Worm (Caenorhabditis elegans) whole organism, late embryonic: ENCODE results near the gene R10E8.8.

Experiments
- C08G9.2 ChIP-seq: sonication (generic microtip); optimal IDR thresholded peaks from 2 replicates; lab custom pipeline; 2016; ENCODE audit warnings: mild to moderate bottlenecking, missing genetic modification characterization, moderate library complexity, missing compliant biosample characterization
- K02D7.2 ChIP-seq: sonication (generic microtip); optimal IDR thresholded peaks from 2 replicates; lab custom pipeline; 2017; ENCODE audit warnings: mild to moderate bottlenecking, missing genetic modification characterization, missing compliant biosample characterization
- K09A11.1 ChIP-seq: sonication (generic microtip); optimal IDR thresholded peaks from 2 replicates; lab custom pipeline; 2017; ENCODE audit warnings: antibody characterized with exemption, mild to moderate bottlenecking, missing genetic modification characterization, missing compliant biosample characterization; ENCODE audit not compliant: insufficient read depth
- T23F11.4 ChIP-seq: fragments of 200-800 bp; sonication (Bioruptor generic); optimal IDR thresholded peaks from 2 replicates; lab custom pipeline; 2018; ENCODE audit warnings: mild to moderate bottlenecking, missing genetic modification characterization, missing compliant biosample characterization
- Y22D7AL.16 ChIP-seq: sonication (generic microtip); optimal IDR thresholded peaks from 2 replicates; lab custom pipeline; 2016; ENCODE audit warnings: missing genetic modification characterization, missing compliant biosample characterization
- ceh-14 ChIP-seq: sonication (generic microtip); optimal IDR thresholded peaks from 2 replicates; lab custom pipeline; 2016; ENCODE audit warnings: missing genotype, missing genetic modification characterization, missing compliant biosample characterization
- ceh-19 ChIP-seq: fragments of 200-800 bp; sonication (Bioruptor generic); optimal IDR thresholded peaks from 2 replicates; lab custom pipeline; 2018; ENCODE audit warnings: mild to moderate bottlenecking, missing genetic modification characterization, missing compliant biosample characterization
- ceh-2 ChIP-seq: sonication (generic microtip); optimal IDR thresholded peaks from 2 replicates; lab custom pipeline; 2016; ENCODE audit warnings: missing genotype, missing genetic modification characterization, missing compliant biosample characterization
- ceh-22 ChIP-seq: sonication (generic microtip); optimal IDR thresholded peaks from 2 replicates; lab custom pipeline; 2017; ENCODE audit warnings: missing biosample characterization, missing genetic modification characterization
- ceh-31 ChIP-seq: sonication (generic microtip); optimal IDR thresholded peaks from 2 replicates; lab custom pipeline; 2016; ENCODE audit warnings: missing genetic modification characterization, missing compliant biosample characterization
- ceh-48 ChIP-seq: sonication (generic microtip); optimal IDR thresholded peaks from 2 replicates; lab custom pipeline; 2016; ENCODE audit warnings: missing genetic modification characterization, inconsistent platforms, missing compliant biosample characterization
- ceh-6 ChIP-seq: fragments of 200-800 bp; sonication (Bioruptor generic); optimal IDR thresholded peaks from 2 replicates; lab custom pipeline; 2018; ENCODE audit warnings: mild to moderate bottlenecking, missing genetic modification characterization, missing compliant biosample characterization
- ceh-9 ChIP-seq: sonication (generic microtip); optimal IDR thresholded peaks from 2 replicates; lab custom pipeline; 2016; ENCODE audit warnings: mild to moderate bottlenecking, missing genetic modification characterization, inconsistent platforms, missing compliant biosample characterization
- dve-1 ChIP-seq: sonication (generic microtip); optimal IDR thresholded peaks from 2 replicates; lab custom pipeline; 2017; ENCODE audit warnings: antibody characterized with exemption, mild to moderate bottlenecking, missing genetic modification characterization, missing compliant biosample characterization
- elt-2 ChIP-seq: sonication (generic microtip); optimal IDR thresholded peaks from 2 replicates; lab custom pipeline; 2016; ENCODE audit warnings: missing genetic modification reagents, missing genetic modification characterization, missing compliant biosample characterization
- eyg-1 ChIP-seq: sonication (generic microtip); optimal IDR thresholded peaks from 2 replicates; lab custom pipeline; 2016; ENCODE audit warnings: missing genotype, missing genetic modification characterization, missing compliant biosample characterization
- fkh-10 ChIP-seq: fragments of 150-350 bp; optimal IDR thresholded peaks from 2 replicates; lab custom pipeline; 2014; ENCODE audit warnings: missing biosample characterization, missing genetic modification reagents, missing genetic modification characterization
- gmeb-2 ChIP-seq: sonication (generic microtip); optimal IDR thresholded peaks from 2 replicates; lab custom pipeline; 2016; ENCODE audit warnings: missing genetic modification characterization, inconsistent platforms, missing compliant biosample characterization
- hlh-15 ChIP-seq: sonication (generic microtip); optimal IDR thresholded peaks from 2 replicates; lab custom pipeline; 2016; ENCODE audit warnings: missing genetic modification characterization, missing compliant biosample characterization
- hlh-6 ChIP-seq: sonication (generic microtip); optimal IDR thresholded peaks from 2 replicates; lab custom pipeline; 2016; ENCODE audit warnings: missing genotype, missing genetic modification characterization, missing compliant biosample characterization
- hlh-8 ChIP-seq: sonication (generic microtip); optimal IDR thresholded peaks from 2 replicates; lab custom pipeline; 2016; ENCODE audit warnings: missing genotype, missing genetic modification characterization, missing compliant biosample characterization
- lim-6 ChIP-seq: sonication (generic microtip); optimal IDR thresholded peaks from 2 replicates; lab custom pipeline; 2016; ENCODE audit warnings: missing genetic modification characterization, missing compliant biosample characterization
- madf-2 ChIP-seq: sonication (generic microtip); optimal IDR thresholded peaks from 2 replicates; lab custom pipeline; 2017; ENCODE audit warnings: missing genetic modification characterization, missing compliant biosample characterization
- mec-3 ChIP-seq: sonication (generic microtip); optimal IDR thresholded peaks from 2 replicates; lab custom pipeline; 2016; ENCODE audit warnings: borderline replicate concordance, missing genetic modification characterization, missing compliant biosample characterization
- pag-3 ChIP-seq: sonication (generic microtip); optimal IDR thresholded peaks from 2 replicates; lab custom pipeline; 2016; ENCODE audit warnings: missing compliant biosample characterization, missing genetic modification characterization, borderline replicate concordance
- pax-1 ChIP-seq: fragments of 150-350 bp; optimal IDR thresholded peaks from 2 replicates; lab custom pipeline; 2014; ENCODE audit warnings: missing biosample characterization, missing genetic modification characterization
- pha-2 ChIP-seq: sonication (generic microtip); optimal IDR thresholded peaks from 2 replicates; lab custom pipeline; 2017; ENCODE audit warnings: mild to moderate bottlenecking, missing genetic modification characterization, missing compliant biosample characterization
- pha-4 ChIP-seq: fragments of 150-350 bp; optimal IDR thresholded peaks from 2 replicates; lab custom pipeline; 2018; ENCODE audit warnings: missing biosample characterization, missing genetic modification reagents, missing genetic modification characterization
- pros-1 ChIP-seq: fragments of 150-350 bp; optimal IDR thresholded peaks from 2 replicates; lab custom pipeline; 2014; ENCODE audit warnings: missing biosample characterization, missing genetic modification reagents, missing genetic modification characterization
- rnt-1 ChIP-seq: sonication (generic microtip); optimal IDR thresholded peaks from 2 replicates; lab custom pipeline; 2016; ENCODE audit warnings: missing genetic modification characterization, missing compliant biosample characterization
- syd-9 ChIP-seq: sonication (generic microtip); optimal IDR thresholded peaks from 2 replicates; lab custom pipeline; 2016; ENCODE audit warnings: mild to moderate bottlenecking, missing genetic modification characterization, moderate library complexity, missing compliant biosample characterization
- tbx-2 ChIP-seq: sonication (generic microtip); optimal IDR thresholded peaks from 2 replicates; lab custom pipeline; 2016; ENCODE audit warnings: missing genetic modification characterization, missing compliant biosample characterization
- unc-42 ChIP-seq: sonication (generic microtip); optimal IDR thresholded peaks from 2 replicates; lab custom pipeline; 2016; ENCODE audit warnings: missing genotype, missing genetic modification characterization, missing compliant biosample characterization

R10E8.8 gene

DNA sequence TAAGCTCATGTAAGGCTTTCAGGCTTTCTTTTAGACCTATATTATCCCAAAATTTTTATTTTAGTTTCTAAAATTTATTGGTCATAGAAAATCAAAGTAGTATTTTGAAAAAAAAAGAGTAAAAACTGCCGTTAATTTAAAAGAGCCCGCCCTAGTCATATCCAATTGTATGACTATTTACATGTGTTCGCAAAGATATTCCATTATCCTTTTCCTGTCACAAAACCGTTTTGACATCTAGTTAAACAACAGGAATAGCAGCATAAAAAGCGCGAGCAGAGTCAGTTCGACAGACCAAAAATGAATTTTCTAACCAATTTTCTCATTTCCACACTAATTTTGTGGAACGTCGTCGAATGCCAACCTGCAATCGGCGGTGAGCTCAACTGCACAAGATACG lies 46.5 kb downstream of the R10E8.8 start, which contains the start of gene F16H6.3 (continued):
- TF ChIP-seq eyg-1 (tag; lab: Kevin White, UChicago) (no peak), gmeb-2 (tag; lab: Kevin White, UChicago) (no peak)
- TF ChIP-seq, all 69 proteins: peak for 0

DNA sequence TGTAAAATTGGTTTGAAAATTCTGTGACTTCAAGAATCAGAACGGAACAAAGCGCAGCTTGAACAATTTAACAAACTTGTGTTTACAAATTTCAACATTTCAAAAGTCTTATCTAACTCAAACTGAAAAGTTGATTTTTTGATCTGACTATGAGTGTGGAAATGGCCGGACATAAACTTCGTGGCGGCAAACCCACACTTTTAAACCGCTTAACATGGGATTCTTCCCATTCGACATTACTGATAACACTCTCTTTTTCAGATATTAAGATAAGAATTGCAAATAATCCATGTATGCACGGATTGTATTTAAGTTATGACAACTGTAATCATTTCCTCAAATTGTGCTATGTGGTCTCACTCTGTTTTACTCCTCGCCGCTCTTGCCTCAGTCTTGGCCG lies 50.3 kb downstream of the R10E8.8 start, which contains the start of gene clec-42:
clec-42 (plus strand) TSS at position 285 of the 400 bp plus-strand sequence.
- TF ChIP-seq rnt-1 (tag; lab: Kevin White, UChicago) = no peak
- no peak for TF ChIP-seq tbx-2 (tag; lab: Kevin White, UChicago)
- TF ChIP-seq ceh-2 = no peak
- no peak for TF ChIP-seq T23F11.4
- no peak for TF ChIP-seq ceh-31 (tag; lab: Kevin White, UChicago)
- TF ChIP-seq ceh-14 = no peak
- no peak for TF ChIP-seq unc-42
- TF ChIP-seq hlh-15 = no peak
- TF ChIP-seq pha-4 (tag; lab: Kevin White, UChicago) = no peak
- TF ChIP-seq eyg-1 (tag; lab: Kevin White, UChicago) = no peak
- no peak for TF ChIP-seq C08G9.2 (tag; lab: Kevin White, UChicago)
- no peak for TF ChIP-seq pag-3 (tag; lab: Kevin White, UChicago)
- TF ChIP-seq, all 69 proteins: peak for 0

- TF ChIP-seq eyg-1 (tag; lab: Kevin White, UChicago) (no peak), ceh-19 (GFP tag; lab: Kevin White, UChicago) (no peak), ceh-48 (tag; lab: Kevin White, UChicago) (no peak), pha-4 (tag; lab: Kevin White, UChicago) (no peak), ceh-9 (no peak), ceh-6 (no peak)
Measured at ce11 chrV:18189181-18189580, 52.3 kb downstream of the R10E8.8 start, which contains the start of gene clec-246. clec-246 (plus strand) TSS chrV:18189481.

ce11 chrV:18188328-18188727 lies 53.1 kb downstream of the R10E8.8 start, which contains the start of gene clec-245:
clec-245 (minus strand) TSS chrV:18188428.
- no peak for TF ChIP-seq tbx-2 (tag; lab: Kevin White, UChicago)
- no peak for TF ChIP-seq syd-9 (tag; lab: Kevin White, UChicago)
- TF ChIP-seq lim-6 (tag; lab: Kevin White, UChicago) = no peak
- no peak for TF ChIP-seq K09A11.1
- TF ChIP-seq hlh-8 (tag; lab: Kevin White, UChicago) = no peak
- TF ChIP-seq pha-2 (tag; lab: Kevin White, UChicago) = no peak
- TF ChIP-seq mec-3 = no peak
- no peak for TF ChIP-seq elt-2 (tag; lab: Kevin White, UChicago)
- TF ChIP-seq hlh-6 (tag; lab: Kevin White, UChicago) = no peak
- TF ChIP-seq fkh-10 (GFP tag; lab: Kevin White, UChicago) = no peak
- no peak for TF ChIP-seq Y22D7AL.16 (tag; lab: Kevin White, UChicago)
- TF ChIP-seq pha-4 (tag; lab: Kevin White, UChicago) = no peak
- TF ChIP-seq K02D7.2 = no peak
- TF ChIP-seq pag-3 (tag; lab: Kevin White, UChicago) = no peak
- TF ChIP-seq pros-1 (tag; lab: Kevin White, UChicago) = no peak
- no peak for TF ChIP-seq dve-1
- no peak for TF ChIP-seq madf-2
- TF ChIP-seq ceh-22 = no peak
- TF ChIP-seq pax-1 (tag; lab: Kevin White, UChicago) = no peak
- no peak for TF ChIP-seq gmeb-2 (tag; lab: Kevin White, UChicago)
